Fruit fly (Drosophila melanogaster): Measurements from ENCODE around the gene CG34150.

The CG34150 gene

DNA sequence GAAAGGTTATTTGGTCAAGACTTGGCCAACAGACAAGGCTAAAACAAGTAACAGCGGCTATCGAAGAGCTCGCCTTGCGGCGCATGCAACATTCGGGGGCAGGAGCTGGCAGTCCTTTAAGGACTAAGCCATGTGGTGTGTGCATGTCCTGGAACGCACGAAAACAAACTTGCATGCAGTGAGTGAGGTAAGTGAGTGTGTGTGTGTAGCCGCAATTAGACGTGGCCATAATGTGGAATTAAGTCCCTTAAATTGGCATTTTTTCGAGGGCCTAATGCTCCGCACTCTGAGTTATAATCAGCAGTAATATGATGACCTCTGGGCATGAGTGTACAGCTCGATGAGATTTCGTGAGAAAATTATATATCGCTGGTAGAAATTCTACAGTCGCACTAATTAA lies 19.6 kb downstream of the CG34150 start, which contains the start of gene sosie:
TSS of gene sosie (plus strand) at position 301 of the 400 bp plus-strand sequence.
- TF ChIP-seq CG15336 (GFP tag; IDR thresholded peaks at IDR 0.05): no peak
- TF ChIP-seq Sox15 (GFP tag; optimal IDR thresholded peaks at IDR 0.05): no peak
- TF ChIP-seq dac (GFP tag; optimal IDR thresholded peaks at IDR 0.05): no peak
- no peak for TF ChIP-seq CG3032 (tag; optimal IDR thresholded peaks at IDR 0.05)
- no peak for TF ChIP-seq Blimp-1 (GFP tag; optimal IDR thresholded peaks at IDR 0.05)
- no peak for TF ChIP-seq Ets96B (tag; optimal IDR thresholded peaks at IDR 0.05)
- TF ChIP-seq svp (GFP tag): no peak
- TF ChIP-seq CG7368 (GFP tag; optimal IDR thresholded peaks at IDR 0.05): no peak
- no peak for TF ChIP-seq CG8319 (GFP tag; optimal IDR thresholded peaks at IDR 0.05)
- no peak for TF ChIP-seq Hr38 (GFP tag; optimal IDR thresholded peaks at IDR 0.05)
- TF ChIP-seq achi (GFP tag; optimal IDR thresholded peaks at IDR 0.05): no peak
- no peak for TF ChIP-seq CG10669 (GFP tag; optimal IDR thresholded peaks at IDR 0.05)
- no peak for TF ChIP-seq CG6792 (GFP tag; optimal IDR thresholded peaks at IDR 0.05)

DNA sequence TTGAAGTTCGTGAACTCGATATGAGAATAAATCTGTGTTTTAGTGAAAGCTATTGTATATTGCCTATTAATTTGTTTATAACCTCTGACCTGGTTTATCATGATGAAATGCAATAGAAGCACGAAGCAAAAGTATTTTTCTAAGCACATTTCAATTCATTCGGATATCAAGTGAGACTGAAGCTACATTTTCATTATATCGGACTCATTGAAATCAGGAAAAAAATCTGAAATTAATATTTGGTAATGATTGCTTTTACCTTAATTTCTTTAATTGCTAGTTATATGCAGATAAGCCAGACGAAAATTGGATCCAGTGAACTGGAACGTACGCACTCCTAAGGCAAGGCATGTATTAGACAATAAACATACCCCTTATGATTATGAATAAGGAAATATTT lies 27.0 kb downstream of the CG34150 start, which contains the start of gene CG33658:
TSS of gene CG33658 (minus strand) at position 101 of the 400 bp plus-strand sequence.
- TF ChIP-seq svp (GFP tag): no peak
- no peak for TF ChIP-seq Gug (GFP tag; IDR thresholded peaks at IDR 0.05)
- TF ChIP-seq Hr38 (GFP tag; optimal IDR thresholded peaks at IDR 0.05): no peak
- no peak for TF ChIP-seq CG3032 (tag; optimal IDR thresholded peaks at IDR 0.05)
- TF ChIP-seq cyc (GFP tag; optimal IDR thresholded peaks at IDR 0.05): no peak
- no peak for TF ChIP-seq spab (GFP tag; optimal IDR thresholded peaks at IDR 0.05)
- TF ChIP-seq achi (GFP tag; optimal IDR thresholded peaks at IDR 0.05): no peak
- no peak for TF ChIP-seq fkh (GFP tag; optimal IDR thresholded peaks at IDR 0.05)
- no peak for TF ChIP-seq CG31627 (GFP tag; optimal IDR thresholded peaks at IDR 0.05)
- no peak for TF ChIP-seq Eip75B (GFP tag; optimal IDR thresholded peaks at IDR 0.05)
- TF ChIP-seq Hr4 (GFP tag; optimal IDR thresholded peaks at IDR 0.05): no peak
- no peak for TF ChIP-seq topi (GFP tag; optimal IDR thresholded peaks at IDR 0.05)
- no peak for TF ChIP-seq Hr39 (GFP tag; optimal IDR thresholded peaks at IDR 0.05)
- no peak for TF ChIP-seq CG8632 (GFP tag; optimal IDR thresholded peaks at IDR 0.05)
- no peak for TF ChIP-seq CG7368 (GFP tag; optimal IDR thresholded peaks at IDR 0.05)
- no peak for TF ChIP-seq CG3919 (GFP tag; optimal IDR thresholded peaks at IDR 0.05)
- no peak for TF ChIP-seq acj6 (GFP tag; optimal IDR thresholded peaks at IDR 0.05)

DNA sequence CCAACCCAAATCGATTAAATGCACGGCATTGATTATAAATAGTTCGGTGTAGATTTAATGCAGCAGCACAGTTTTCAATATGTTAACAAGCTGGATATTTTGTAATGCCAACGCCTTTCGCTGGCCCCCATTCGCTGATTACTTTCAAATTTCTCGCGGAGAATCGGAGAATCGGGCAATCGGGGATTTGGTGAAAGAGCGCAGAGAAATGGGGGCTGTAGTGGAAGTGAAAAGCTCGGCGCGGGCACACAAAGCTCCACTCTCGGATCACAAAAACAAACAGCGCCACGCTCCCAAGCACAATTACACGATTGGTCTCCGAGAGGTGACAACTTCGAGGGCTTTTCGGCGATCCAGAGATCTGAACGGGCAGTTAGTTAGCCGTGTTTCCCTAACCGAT lies 27.6 kb downstream of the CG34150 start, which contains the start of gene Esp:
TSS of gene Esp (plus strand) at position 301 of the 400 bp plus-strand sequence.
- no peak for TF ChIP-seq CG32006 (GFP tag; optimal IDR thresholded peaks at IDR 0.05)
- TF ChIP-seq CG31627 (GFP tag; optimal IDR thresholded peaks at IDR 0.05): no peak
- no peak for TF ChIP-seq Lpt (GFP tag; optimal IDR thresholded peaks at IDR 0.05)
- no peak for TF ChIP-seq eg (GFP tag; IDR thresholded peaks at IDR 0.05)
- no peak for TF ChIP-seq Eip75B (GFP tag; optimal IDR thresholded peaks at IDR 0.05)
- no peak for TF ChIP-seq CG8632 (GFP tag; optimal IDR thresholded peaks at IDR 0.05)
- no peak for TF ChIP-seq spab (GFP tag; optimal IDR thresholded peaks at IDR 0.05)
- no peak for TF ChIP-seq CG7368 (GFP tag; optimal IDR thresholded peaks at IDR 0.05)
- TF ChIP-seq lz (GFP tag; optimal IDR thresholded peaks at IDR 0.05): no peak
- TF ChIP-seq fkh (GFP tag; optimal IDR thresholded peaks at IDR 0.05): no peak
- TF ChIP-seq CG16779 (tag; optimal IDR thresholded peaks at IDR 0.05): no peak
- TF ChIP-seq CG1621 (tag; optimal IDR thresholded peaks at IDR 0.05): no peak
- no peak for TF ChIP-seq CG11762 (GFP tag; optimal IDR thresholded peaks at IDR 0.05; ENCODE audit: insufficient read depth)
- TF ChIP-seq CG3032 (tag; optimal IDR thresholded peaks at IDR 0.05): no peak
- no peak for TF ChIP-seq dac (GFP tag; optimal IDR thresholded peaks at IDR 0.05)
- TF ChIP-seq Gug (GFP tag; IDR thresholded peaks at IDR 0.05): no peak
- TF ChIP-seq achi (GFP tag; optimal IDR thresholded peaks at IDR 0.05): no peak
- TF ChIP-seq CG6276 (GFP tag; optimal IDR thresholded peaks at IDR 0.05): no peak
- TF ChIP-seq Sox14 (GFP tag; optimal IDR thresholded peaks at IDR 0.05): no peak

dm6 chr3R:24845148-24845547 lies 31.1 kb downstream of the CG34150 start:
- TF ChIP-seq CG1621 (tag; optimal IDR thresholded peaks at IDR 0.05) (no peak), Eip75B (GFP tag; optimal IDR thresholded peaks at IDR 0.05) (no peak), CG8632 (GFP tag; optimal IDR thresholded peaks at IDR 0.05) (no peak), CG11294 (GFP tag; IDR thresholded peaks at IDR 0.05) (no peak), cyc (GFP tag; optimal IDR thresholded peaks at IDR 0.05) (no peak), CG9139 (GFP tag; optimal IDR thresholded peaks at IDR 0.05) (no peak), topi (GFP tag; optimal IDR thresholded peaks at IDR 0.05) (no peak), CG8319 (GFP tag; optimal IDR thresholded peaks at IDR 0.05) (no peak), net (GFP tag; optimal IDR thresholded peaks at IDR 0.05) (no peak)
